Fruit fly (Drosophila melanogaster) whole organism, wandering third instar larva: ENCODE data around the gene CG13375.

ENCODE experiments used
- CG32264 ChIP-seq: fragments of 200-800 bp; sonication (Bioruptor generic); optimal IDR thresholded peaks from 2 replicates; lab custom pipeline; 2016; ENCODE audit warnings: missing biosample characterization, missing genetic modification characterization
- CG9705 ChIP-seq: fragments of 200-800 bp; sonication (Bioruptor generic); optimal IDR thresholded peaks from 2 replicates; lab custom pipeline; 2018; ENCODE audit warnings: missing biosample characterization, mild to moderate bottlenecking, missing genetic modification characterization
- CrebA ChIP-seq: fragments of 200-800 bp; sonication (Bioruptor generic); optimal IDR thresholded peaks from 2 replicates; lab custom pipeline; 2016; ENCODE audit warnings: missing biosample characterization, mild to moderate bottlenecking, missing genetic modification characterization, borderline replicate concordance
- Dfd ChIP-seq: fragments of >200 bp; optimal IDR thresholded peaks from 2 replicates; lab custom pipeline; 2017; ENCODE audit warnings: missing biosample characterization, missing genetic modification characterization
- Dif ChIP-seq: fragments of 200-275, 200-300 bp; sonication (Bioruptor generic); optimal IDR thresholded peaks from 2 replicates; lab custom pipeline; 2018; ENCODE audit warnings: missing biosample characterization, missing genetic modification characterization; ENCODE audit not compliant: partially characterized antibody
- GATAd ChIP-seq: sonication (Bioruptor generic); optimal IDR thresholded peaks from 2 replicates; lab custom pipeline; 2016; ENCODE audit warnings: missing biosample characterization, missing genetic modification characterization
- HLH106 ChIP-seq: fragments of 200-800 bp; optimal IDR thresholded peaks from 3 replicates; lab custom pipeline; 2019; ENCODE audit warnings: missing biosample characterization, mild to moderate bottlenecking, missing genetic modification characterization, moderate library complexity
- Hnf4 ChIP-seq: fragments of 200-800 bp; sonication (Bioruptor generic); optimal IDR thresholded peaks from 2 replicates; lab custom pipeline; 2016; ENCODE audit warnings: missing biosample characterization, mild to moderate bottlenecking, missing genetic modification characterization
- Hr78 ChIP-seq: fragments of >200 bp; optimal IDR thresholded peaks from 2 replicates; lab custom pipeline; 2017; ENCODE audit warnings: missing biosample characterization, missing genetic modification characterization
- Hr83 ChIP-seq: fragments of 200-300 bp; sonication (Bioruptor generic); optimal IDR thresholded peaks from 2 replicates; lab custom pipeline; 2016; ENCODE audit warnings: missing biosample characterization, mild to moderate bottlenecking, missing genetic modification characterization, moderate library complexity; ENCODE audit not compliant: poor library complexity, severe bottlenecking
- Mio ChIP-seq: sonication (Bioruptor generic); optimal IDR thresholded peaks from 2 replicates; lab custom pipeline; 2016; ENCODE audit warnings: missing biosample characterization, missing genetic modification characterization
- N ChIP-seq: fragments of >200 bp; optimal IDR thresholded peaks from 2 replicates; lab custom pipeline; 2018; ENCODE audit warnings: missing biosample characterization, missing external identifiers, missing genetic modification characterization
- OdsH ChIP-seq: fragments of 200-800 bp; sonication (Bioruptor generic); optimal IDR thresholded peaks from 2 replicates; lab custom pipeline; 2016; ENCODE audit warnings: missing biosample characterization, mild to moderate bottlenecking, missing genetic modification characterization
- Rel ChIP-seq, 2 experiments: fragments of 200-800 bp; sonication (Bioruptor generic) in 1 of 2; optimal IDR thresholded peaks; 2 replicates in 1 of 2; 3 replicates in 1 of 2; lab custom pipeline; 2016 to 2019; ENCODE audit warnings: mild to moderate bottlenecking in 2 of 2, missing biosample characterization in 2 of 2, missing genetic modification characterization in 2 of 2, moderate library complexity in 1 of 2
- Sp1 ChIP-seq: fragments of 200-800 bp; sonication (Bioruptor generic); optimal IDR thresholded peaks from 3 replicates; lab custom pipeline; 2019; ENCODE audit warnings: missing biosample characterization, mild to moderate bottlenecking, missing genetic modification characterization, moderate library complexity
- Vsx2 ChIP-seq: fragments of 200-300, 225-300 bp; sonication (Bioruptor generic); optimal IDR thresholded peaks from 2 replicates; lab custom pipeline; 2018; ENCODE audit warnings: missing biosample characterization, missing genetic modification characterization; ENCODE audit not compliant: partially characterized antibody
- dl ChIP-seq, 2 experiments: fragments of 175-275, 200-275 bp in 1 of 2; fragments of 200-275 bp in 1 of 2; sonication (Bioruptor generic); optimal IDR thresholded peaks; lab custom pipeline; 2018; ENCODE audit warnings: mild to moderate bottlenecking in 2 of 2, missing biosample characterization in 2 of 2, missing genetic modification characterization in 2 of 2, moderate library complexity in 2 of 2; ENCODE audit not compliant: partially characterized antibody in 2 of 2, insufficient read depth in 1 of 2
- dmrt93B ChIP-seq: fragments of 200-800 bp; sonication (Bioruptor generic); optimal IDR thresholded peaks from 2 replicates; lab custom pipeline; 2018; ENCODE audit warnings: missing biosample characterization, mild to moderate bottlenecking, missing genetic modification characterization
- dsf ChIP-seq: sonication (Bioruptor generic); optimal IDR thresholded peaks from 2 replicates; lab custom pipeline; 2016; ENCODE audit warnings: missing biosample characterization, missing genetic modification characterization, borderline replicate concordance
- ey ChIP-seq: fragments of 200-800 bp; sonication (Bioruptor generic); optimal IDR thresholded peaks from 2 replicates; lab custom pipeline; 2016; ENCODE audit warnings: missing biosample characterization, missing genetic modification characterization
- h ChIP-seq: fragments of 200-800 bp; sonication (Bioruptor generic); optimal IDR thresholded peaks from 3 replicates; lab custom pipeline; 2016; ENCODE audit warnings: missing biosample characterization, mild to moderate bottlenecking, missing genetic modification characterization
- jim ChIP-seq: fragments of 175-275, 200-325 bp; sonication (Bioruptor generic); optimal IDR thresholded peaks from 2 replicates; lab custom pipeline; 2016; ENCODE audit warnings: missing biosample characterization, mild to moderate bottlenecking, missing genetic modification characterization
- psq ChIP-seq: fragments of 200-800 bp; sonication (Bioruptor generic); optimal IDR thresholded peaks from 3 replicates; lab custom pipeline; 2017; ENCODE audit warnings: missing biosample characterization, mild to moderate bottlenecking, missing genetic modification characterization, moderate library complexity
- rgr ChIP-seq: fragments of 200-800 bp; sonication (Bioruptor generic); optimal IDR thresholded peaks from 3 replicates; lab custom pipeline; 2016; ENCODE audit warnings: missing biosample characterization, mild to moderate bottlenecking, missing genetic modification characterization
- sv ChIP-seq: fragments of 200-800 bp; sonication (Bioruptor generic); optimal IDR thresholded peaks from 3 replicates; lab custom pipeline; 2016; ENCODE audit warnings: missing biosample characterization, missing genetic modification characterization
- usp ChIP-seq: fragments of >200 bp; optimal IDR thresholded peaks from 2 replicates; lab custom pipeline; 2017; ENCODE audit warnings: missing biosample characterization, missing genetic modification characterization
- woc ChIP-seq: sonication (Bioruptor generic); optimal IDR thresholded peaks from 2 replicates; lab custom pipeline; 2016; ENCODE audit warnings: missing biosample characterization, mild to moderate bottlenecking, missing genetic modification characterization

CG13375 gene

dm6 chrX:279097-279727, 15.6 kb downstream of the CG13375 start, which contains the start of the genes CG3777 and ewg:
TSS of gene CG3777 (plus strand) at chrX:279703.
TSS of gene ewg (minus strand) at chrX:279718.
- TF ChIP-seq Mio (no peak), Rel (GFP tag; optimal IDR thresholded peaks at IDR 0.05; lab: Kevin White, UChicago) (no peak), Rel (tag; optimal IDR thresholded peaks at IDR 0.05; lab: Kevin White, UChicago) (peak; percentile 40), OdsH (GFP tag; lab: Kevin White, UChicago) (no peak), woc (GFP tag; lab: Kevin White, UChicago) (no peak), h (peak; percentile 30), Sp1 (no peak), ey (GFP tag; lab: Kevin White, UChicago) (no peak), HLH106 (no peak), Hr83 (GFP tag; lab: Kevin White, UChicago) (peak; percentile 25), GATAd (GFP tag; lab: Kevin White, UChicago) (no peak)
- TF ChIP-seq, all 38 proteins: peak for 3

- no peak for TF ChIP-seq CrebA (GFP tag; lab: Kevin White, UChicago)
- peak; percentile 47 for TF ChIP-seq N
Measured at dm6 chrX:278370-279096, 16.2 kb downstream of the CG13375 start.

dm6 chrX:277885-278284, 16.9 kb downstream of the CG13375 start:
- TF ChIP-seq Vsx2 (GFP tag; lab: Kevin White, UChicago) (peak; percentile 30), Dif (GFP tag; lab: Kevin White, UChicago) (peak; percentile 3), jim (GFP tag; lab: Kevin White, UChicago) (no peak)

- no peak for TF ChIP-seq psq (GFP tag; lab: Kevin White, UChicago)
- TF ChIP-seq dmrt93B (GFP tag; lab: Kevin White, UChicago) = no peak
- TF ChIP-seq rgr (GFP tag; lab: Kevin White, UChicago) = no peak
- TF ChIP-seq OdsH (GFP tag; lab: Kevin White, UChicago) = no peak
- TF ChIP-seq CrebA (GFP tag; lab: Kevin White, UChicago) = no peak
Measured at dm6 chrX:276569-276968, 18.2 kb downstream of the CG13375 start.

dm6 chrX:276065-276464, 18.7 kb downstream of the CG13375 start:
- TF ChIP-seq Sp1 (no peak), sv (GFP tag; lab: Kevin White, UChicago) (no peak), ey (GFP tag; lab: Kevin White, UChicago) (no peak), rgr (GFP tag; lab: Kevin White, UChicago) (no peak), Hr83 (GFP tag; lab: Kevin White, UChicago) (no peak), dl (GFP tag; optimal IDR thresholded peaks at IDR 0.05; lab: Kevin White, UChicago; ENCODE audit: insufficient read depth in 1 of 2, partially characterized antibody in 2 of 2) (no peak), jim (GFP tag; lab: Kevin White, UChicago) (no peak), Dfd (GFP tag; lab: Kevin White, UChicago) (no peak), CG9705 (GFP tag; lab: Kevin White, UChicago) (no peak), Hr78 (GFP tag; lab: Kevin White, UChicago) (no peak), CG32264 (GFP tag; lab: Kevin White, UChicago) (no peak), HLH106 (no peak)

dm6 chrX:267979-268378, 26.8 kb downstream of the CG13375 start:
- TF ChIP-seq dsf (GFP tag; lab: Kevin White, UChicago) (no peak), dl (GFP tag; optimal IDR thresholded peaks at IDR 0.05; lab: Kevin White, UChicago; ENCODE audit: insufficient read depth in 1 of 2, partially characterized antibody in 2 of 2) (no peak), usp (GFP tag; lab: Kevin White, UChicago) (no peak), HLH106 (no peak), Dif (GFP tag; lab: Kevin White, UChicago) (no peak), CrebA (GFP tag; lab: Kevin White, UChicago) (no peak), Hnf4 (no peak), dmrt93B (GFP tag; lab: Kevin White, UChicago) (no peak)
- TF ChIP-seq, all 38 proteins: peak for 0
